Fruit fly (Drosophila melanogaster): ENCODE measurements around the gene yellow-e.

DNA sequence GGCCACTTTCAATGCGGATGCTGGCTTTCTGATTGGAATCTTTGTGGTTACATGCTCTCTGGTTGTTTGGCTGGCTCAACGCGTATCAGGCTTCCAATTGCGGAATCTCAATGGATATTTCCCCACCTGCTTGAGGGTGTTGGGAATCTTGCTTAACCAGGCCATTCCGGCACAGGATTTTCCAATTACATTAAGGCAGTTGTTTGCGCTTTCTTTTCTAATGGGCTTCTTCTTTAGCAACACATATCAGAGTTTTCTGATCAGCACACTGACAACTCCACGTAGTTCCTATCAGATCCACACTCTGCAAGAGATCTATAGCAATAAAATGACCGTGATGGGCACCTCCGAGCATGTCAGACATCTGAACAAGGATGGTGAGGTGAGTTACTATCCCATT, 7.1 kb upstream of the yellow-e start:
- TF ChIP-seq Myc (optimal IDR thresholded peaks at IDR 0.05) (no peak), h (GFP tag; optimal IDR thresholded peaks at IDR 0.05) (no peak), lola (GFP tag; optimal IDR thresholded peaks at IDR 0.05) (no peak), fru (GFP tag; optimal IDR thresholded peaks at IDR 0.05) (no peak), usp (GFP tag; optimal IDR thresholded peaks at IDR 0.05) (no peak), CG32264 (GFP tag; optimal IDR thresholded peaks at IDR 0.05) (no peak), Rel (GFP tag; optimal IDR thresholded peaks at IDR 0.05) (no peak), Rel (tag; optimal IDR thresholded peaks at IDR 0.05) (no peak), Hnf4 (GFP tag; optimal IDR thresholded peaks at IDR 0.05) (no peak), rgr (GFP tag; optimal IDR thresholded peaks at IDR 0.05) (no peak), psq (GFP tag; optimal IDR thresholded peaks at IDR 0.05) (no peak), Hr78 (GFP tag; optimal IDR thresholded peaks at IDR 0.05) (no peak), pan (optimal IDR thresholded peaks at IDR 0.05) (no peak), Dfd (GFP tag; optimal IDR thresholded peaks at IDR 0.05) (no peak)

Data from whole organism, wandering third instar larva.